Fruit fly (Drosophila melanogaster) whole organism, embryonic: Measurements from ENCODE around the gene mib1.
A peak's percentile ranks its signal among the peaks of the same experiment; 100 is the strongest.

ENCODE experiments used
- CG1024 ChIP-seq: fragments of 200-800 bp; sonication (Bioruptor generic); IDR thresholded peaks from 2 replicates; pipeline ENCODE4 v1.3.6; 2022; ENCODE audit warnings: missing biosample characterization, missing genetic modification characterization
- CG11456 ChIP-seq: fragments of 200-800 bp; sonication (Bioruptor generic); IDR thresholded peaks from 3 replicates; pipeline ENCODE4 v1.3.6; 2022; ENCODE audit warnings: missing biosample characterization, missing genetic modification characterization
- CG4360 ChIP-seq: fragments of 200-800 bp; sonication (Bioruptor generic); IDR thresholded peaks from 2 replicates; pipeline ENCODE4 v1.3.6; 2022; ENCODE audit warnings: missing biosample characterization, missing genetic modification characterization
- CG4854 ChIP-seq: fragments of 200-800 bp; sonication (Bioruptor generic); optimal IDR thresholded peaks from 2 replicates; lab custom pipeline; 2016; ENCODE audit warnings: missing biosample characterization, missing genetic modification characterization, inconsistent platforms
- E2f2 ChIP-seq: fragments of 200-800 bp; sonication (Bioruptor generic); IDR thresholded peaks from 2 replicates; pipeline ENCODE4 v1.3.6; 2022; ENCODE audit warnings: missing biosample characterization, missing genetic modification characterization
- tgo ChIP-seq: fragments of 200-800 bp; sonication (Bioruptor generic); IDR thresholded peaks from 3 replicates; pipeline ENCODE4 v1.3.6; 2022; ENCODE audit warnings: missing biosample characterization, missing genetic modification characterization

DNA sequence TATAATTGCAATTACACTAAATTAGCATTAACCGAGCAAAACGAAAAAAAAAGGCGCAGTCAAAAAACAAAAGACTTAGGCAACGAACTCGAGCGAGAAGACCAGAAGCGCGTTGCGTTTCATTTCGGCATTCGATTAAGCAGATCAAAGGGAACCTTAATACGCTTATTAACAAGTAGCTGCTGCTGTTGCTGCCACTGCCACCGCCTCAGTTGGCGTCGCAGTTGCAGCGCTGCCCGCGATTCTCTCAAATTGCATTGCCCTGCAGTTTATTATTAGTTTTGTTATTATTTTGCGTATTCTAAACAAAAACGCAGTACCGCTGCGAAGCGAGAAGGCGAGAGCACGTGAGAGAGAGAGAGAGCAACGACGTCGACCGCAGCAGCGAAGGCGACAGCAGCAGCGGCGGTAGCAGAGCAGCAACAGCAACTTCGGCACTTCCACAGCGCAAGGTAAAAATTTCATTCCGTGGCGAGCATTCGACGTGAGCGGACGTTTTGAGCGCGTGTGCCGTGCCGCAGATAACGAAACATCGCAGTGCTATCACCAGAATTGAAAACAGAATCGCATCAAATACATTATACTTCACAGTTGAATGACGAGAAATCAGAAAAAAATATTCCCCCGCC is 11.5 kb upstream of the mib1 start, which contains the start of gene Notum:
- no peak for TF ChIP-seq tgo
- TF ChIP-seq CG4360 (GFP tag; lab: Robert Waterston, UW): peak; percentile 43
- TF ChIP-seq CG11456 (GFP tag; lab: Robert Waterston, UW): 0 out of 3 replicates have a peak, but pooled peaks have one; percentile 30
- no peak for TF ChIP-seq CG4854
- TF ChIP-seq E2f2 (GFP tag; lab: Robert Waterston, UW): no peak
- no peak for TF ChIP-seq CG1024 (GFP tag; lab: Robert Waterston, UW)
